Worm (Caenorhabditis elegans) whole organism, L3 larva: ENCODE measurements around the gene nsph-1.1.

Experiments
- egl-5 ChIP-seq: fragments of 150-350 bp; optimal IDR thresholded peaks from 2 replicates; lab custom pipeline; 2017; ENCODE audit warnings: missing biosample characterization, missing genetic modification reagents, missing genetic modification characterization, inconsistent platforms
- elt-1 ChIP-seq: fragments of 150-350 bp; optimal IDR thresholded peaks from 2 replicates; lab custom pipeline; 2014; ENCODE audit warnings: missing biosample characterization, missing genetic modification characterization
- elt-3 ChIP-seq, 3 experiments: fragments of 150-350 bp in 1 of 3; sonication (generic microtip) in 2 of 3; optimal IDR thresholded peaks; 2 replicates in 2 of 3; 4 replicates in 1 of 3; lab custom pipeline; 2014 to 2017; ENCODE audit warnings: missing biosample characterization in 3 of 3, missing genetic modification characterization in 3 of 3
- lin-39 ChIP-seq: fragments of 150-350 bp; optimal IDR thresholded peaks from 2 replicates; lab custom pipeline; 2018; ENCODE audit warnings: missing biosample characterization, missing genetic modification reagents, missing genetic modification characterization
- mdl-1 ChIP-seq: fragments of 150-350 bp; optimal IDR thresholded peaks from 2 replicates; lab custom pipeline; 2014; ENCODE audit warnings: missing biosample characterization, missing genetic modification characterization
- nhr-12 ChIP-seq: fragments of 150-350 bp; optimal IDR thresholded peaks from 2 replicates; lab custom pipeline; 2014; ENCODE audit warnings: missing biosample characterization, missing genetic modification characterization
- nhr-25 ChIP-seq: sonication (generic microtip); optimal IDR thresholded peaks from 2 replicates; lab custom pipeline; 2017; ENCODE audit warnings: missing biosample characterization, missing genetic modification characterization
- nhr-28 ChIP-seq: fragments of 150-350 bp; optimal IDR thresholded peaks from 2 replicates; lab custom pipeline; 2014; ENCODE audit warnings: missing biosample characterization, missing genetic modification characterization
- nhr-77 ChIP-seq: fragments of 150-350 bp; optimal IDR thresholded peaks from 2 replicates; lab custom pipeline; 2014; ENCODE audit warnings: missing biosample characterization, missing genetic modification characterization
- pha-4 ChIP-seq: fragments of 150-350 bp; optimal IDR thresholded peaks from 2 replicates; lab custom pipeline; 2014; ENCODE audit warnings: missing biosample characterization, missing genetic modification reagents, missing genetic modification characterization
- pqm-1 ChIP-seq: fragments of 150-350 bp; optimal IDR thresholded peaks from 2 replicates; lab custom pipeline; 2017; ENCODE audit warnings: missing biosample characterization, missing genetic modification characterization, inconsistent platforms
- snpc-4 ChIP-seq: fragments of 150-350 bp; optimal IDR thresholded peaks from 2 replicates; lab custom pipeline; 2014; ENCODE audit warnings: missing biosample characterization, missing genetic modification characterization
- zag-1 ChIP-seq: fragments of 150-350 bp; optimal IDR thresholded peaks from 2 replicates; lab custom pipeline; 2014; ENCODE audit warnings: missing biosample characterization, missing genetic modification characterization
- ztf-11 ChIP-seq: fragments of 150-350 bp; optimal IDR thresholded peaks from 2 replicates; lab custom pipeline; 2014; ENCODE audit warnings: missing biosample characterization, missing genetic modification characterization

DNA sequence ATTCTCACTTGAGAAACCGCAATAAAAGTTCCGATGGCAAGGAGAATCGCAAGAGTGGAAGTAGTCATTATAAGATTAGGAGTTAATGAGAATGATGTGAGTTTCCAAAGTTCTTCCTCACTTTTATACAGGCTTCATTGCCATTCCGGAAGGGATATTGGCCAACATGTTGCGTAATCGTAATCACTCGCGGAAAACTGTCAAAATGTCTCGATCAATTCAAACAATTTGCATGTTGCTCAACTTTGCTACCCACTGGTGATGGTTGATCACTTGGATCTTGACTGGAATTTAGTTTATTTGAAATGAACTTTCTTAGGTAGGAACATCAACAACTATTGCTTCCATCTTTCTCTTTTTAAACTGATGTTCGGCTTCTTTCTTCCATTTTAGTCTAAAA is 29.1 kb upstream of the nsph-1.1 start, which contains the start of gene idpb-4:
- TF ChIP-seq elt-1 (tag; lab: Kevin White, UChicago) (no peak), zag-1 (tag; lab: Kevin White, UChicago) (no peak), mdl-1 (tag; lab: Kevin White, UChicago) (no peak), nhr-12 (tag; lab: Kevin White, UChicago) (no peak), nhr-77 (tag; lab: Kevin White, UChicago) (no peak), elt-3 (tag; optimal IDR thresholded peaks at IDR 0.05; lab: Kevin White, UChicago) (no peak), ztf-11 (tag; lab: Kevin White, UChicago) (no peak), pha-4 (tag; lab: Kevin White, UChicago) (no peak), nhr-25 (tag; lab: Kevin White, UChicago) (no peak), lin-39 (no peak), nhr-28 (tag; lab: Kevin White, UChicago) (no peak), egl-5 (tag; lab: Kevin White, UChicago) (no peak), pqm-1 (tag; lab: Kevin White, UChicago) (no peak), snpc-4 (tag; lab: Kevin White, UChicago) (no peak)
